Worm (Caenorhabditis elegans) whole organism, L1 larva: ENCODE results near the gene F23H12.10.

Experiments used
- fos-1 ChIP-seq: fragments of 150-350 bp; optimal IDR thresholded peaks from 2 replicates; lab custom pipeline; 2014; ENCODE audit warnings: missing biosample characterization, missing genetic modification characterization
- lir-3 ChIP-seq: sonication (generic microtip); optimal IDR thresholded peaks from 2 replicates; lab custom pipeline; 2016; ENCODE audit warnings: mild to moderate bottlenecking, missing genetic modification characterization, moderate library complexity, missing compliant biosample characterization; ENCODE audit not compliant: poor library complexity
- mef-2 ChIP-seq: fragments of 150-350 bp; optimal IDR thresholded peaks from 2 replicates; lab custom pipeline; 2014; ENCODE audit warnings: missing biosample characterization, missing genetic modification characterization

- TF ChIP-seq fos-1 (tag; lab: Kevin White, UChicago) = no peak
- TF ChIP-seq lir-3 = no peak
- no peak for TF ChIP-seq mef-2 (tag; lab: Kevin White, UChicago)
Measured at ce11 chrV:12353505-12353904, 20.6 kb downstream of the F23H12.10 start.
